Worm (Caenorhabditis elegans) whole organism, young adult: ENCODE results near the gene phf-15.

ENCODE experiments used
- B0019.2 ChIP-seq: fragments of 200-800 bp; sonication (Bioruptor generic); conservative IDR thresholded peaks from 2 replicates; pipeline ENCODE4 v1.3.6; 2022; ENCODE audit warnings: missing genetic modification reagents, missing genetic modification characterization, missing compliant biosample characterization
- B0336.3 ChIP-seq: fragments of 200-800 bp; sonication (Bioruptor generic); IDR thresholded peaks from 2 replicates; pipeline ENCODE4 v1.3.6; 2022; ENCODE audit warnings: missing genetic modification characterization, missing compliant biosample characterization
- F37B4.10 ChIP-seq: fragments of 200-800 bp; sonication (Bioruptor generic); IDR thresholded peaks from 2 replicates; pipeline ENCODE4 v1.3.6; 2022; ENCODE audit warnings: missing genetic modification characterization, missing compliant biosample characterization
- F57A8.1 ChIP-seq: fragments of 200-800 bp; sonication (Bioruptor generic); optimal IDR thresholded peaks from 2 replicates; lab custom pipeline; 2018; ENCODE audit warnings: mild to moderate bottlenecking, missing genetic modification characterization, moderate library complexity, missing compliant biosample characterization
- T07F8.4 ChIP-seq: sonication (generic microtip); optimal IDR thresholded peaks from 2 replicates; lab custom pipeline; 2016; ENCODE audit warnings: mild to moderate bottlenecking, missing genetic modification characterization, moderate library complexity, missing compliant biosample characterization
- Y53F4B.3 ChIP-seq: fragments of 200-800 bp; sonication (Bioruptor generic); IDR thresholded peaks from 2 replicates; pipeline ENCODE4 v1.3.6; 2022; ENCODE audit warnings: missing genetic modification reagents, missing genetic modification characterization, missing compliant biosample characterization
- Y56A3A.18 ChIP-seq: fragments of 200-800 bp; sonication (Bioruptor generic); IDR thresholded peaks from 2 replicates; pipeline ENCODE4 v1.3.6; 2022; ENCODE audit warnings: missing genetic modification reagents, missing genetic modification characterization, missing compliant biosample characterization
- Y95B8A.8 ChIP-seq: fragments of 200-800 bp; sonication (Bioruptor generic); IDR thresholded peaks from 2 replicates; pipeline ENCODE4 v1.3.6; 2022; ENCODE audit warnings: missing genetic modification reagents, missing genetic modification characterization, missing compliant biosample characterization
- ama-1 ChIP-seq, 3 experiments: fragments of 150-350 bp in 1 of 3; sonication (generic microtip) in 2 of 3; optimal IDR thresholded peaks; 2 replicates each; lab custom pipeline; 2014 to 2018; ENCODE audit warnings: missing biosample characterization in 2 of 3, missing genetic modification characterization in 2 of 3, missing genetic modification reagents in 2 of 3
- aptf-3 ChIP-seq: fragments of 200-800 bp; sonication (Bioruptor generic); IDR thresholded peaks from 2 replicates; pipeline ENCODE4 v1.3.6; 2022; ENCODE audit warnings: missing genetic modification characterization, missing compliant biosample characterization
- atf-7 ChIP-seq: sonication (generic microtip); optimal IDR thresholded peaks from 2 replicates; lab custom pipeline; 2017; ENCODE audit warnings: mild to moderate bottlenecking, missing genetic modification characterization, missing compliant biosample characterization
- cebp-1 ChIP-seq, 2 experiments: fragments of 200-800 bp in 1 of 2; sonication (Bioruptor generic) in 1 of 2; sonication (generic microtip) in 1 of 2; IDR thresholded peaks in 1 of 2; optimal IDR thresholded peaks in 1 of 2; 2 replicates each; pipeline versions ENCODE4 v1.3.6 to Lab custom; 2017 to 2022; ENCODE audit warnings: missing compliant biosample characterization in 2 of 2, missing genetic modification characterization in 2 of 2, mild to moderate bottlenecking in 1 of 2, missing genetic modification reagents in 1 of 2, moderate library complexity in 1 of 2
- cebp-2 ChIP-seq: fragments of 200-800 bp; sonication (Bioruptor generic); IDR thresholded peaks from 2 replicates; pipeline ENCODE4 v1.3.6; 2022; ENCODE audit warnings: missing genetic modification characterization, missing compliant biosample characterization
- ceh-100 ChIP-seq: fragments of 200-800 bp; sonication (Bioruptor generic); IDR thresholded peaks from 2 replicates; pipeline ENCODE4 v1.3.6; 2022; ENCODE audit warnings: missing genetic modification reagents, missing genetic modification characterization, missing compliant biosample characterization
- ceh-40 ChIP-seq: fragments of 200-800 bp; sonication (Bioruptor generic); IDR thresholded peaks from 2 replicates; pipeline ENCODE4 v1.3.6; 2022; ENCODE audit warnings: missing genetic modification characterization, missing compliant biosample characterization
- ceh-91 ChIP-seq: fragments of 200-800 bp; sonication (Bioruptor generic); IDR thresholded peaks from 2 replicates; pipeline ENCODE4 v1.3.6; 2022; ENCODE audit warnings: missing genetic modification reagents, missing genetic modification characterization, missing compliant biosample characterization
- dpl-1 ChIP-seq: fragments of 150-350 bp; optimal IDR thresholded peaks from 2 replicates; lab custom pipeline; 2014; ENCODE audit warnings: missing biosample characterization, missing genetic modification reagents, missing genetic modification characterization
- efl-1 ChIP-seq: fragments of 150-350 bp; optimal IDR thresholded peaks from 2 replicates; lab custom pipeline; 2014; ENCODE audit warnings: missing biosample characterization, missing genetic modification reagents, missing genetic modification characterization
- egl-18 ChIP-seq: fragments of 200-800 bp; sonication (Bioruptor generic); IDR thresholded peaks from 2 replicates; pipeline ENCODE4 v1.3.6; 2022; ENCODE audit warnings: missing genetic modification reagents, missing genetic modification characterization, missing compliant biosample characterization
- hlh-26 ChIP-seq: fragments of 200-800 bp; sonication (Bioruptor generic); conservative IDR thresholded peaks from 2 replicates; pipeline ENCODE4 v1.3.6; 2022; ENCODE audit warnings: missing genetic modification reagents, missing genetic modification characterization, missing compliant biosample characterization
- hsf-1 ChIP-seq: fragments of 200-800 bp; sonication (Bioruptor generic); IDR thresholded peaks from 2 replicates; pipeline ENCODE4 v1.3.6; 2022; ENCODE audit warnings: missing genetic modification reagents, missing genetic modification characterization, missing compliant biosample characterization
- let-607 ChIP-seq, 2 experiments: fragments of 200-800 bp in 1 of 2; sonication (Bioruptor generic) in 1 of 2; sonication (generic microtip) in 1 of 2; optimal IDR thresholded peaks; 2 replicates each; lab custom pipeline; 2016 to 2018; ENCODE audit warnings: mild to moderate bottlenecking in 2 of 2, missing compliant biosample characterization in 2 of 2, missing genetic modification characterization in 2 of 2, moderate library complexity in 2 of 2, missing genotype in 1 of 2
- lsl-1 ChIP-seq: fragments of 200-800 bp; sonication (Bioruptor generic); optimal IDR thresholded peaks from 2 replicates; lab custom pipeline; 2018; ENCODE audit warnings: mild to moderate bottlenecking, missing genetic modification characterization, moderate library complexity, missing compliant biosample characterization
- lsy-27 ChIP-seq: sonication (generic microtip); optimal IDR thresholded peaks from 2 replicates; lab custom pipeline; 2017; ENCODE audit warnings: missing genetic modification characterization, mild to moderate bottlenecking, missing compliant biosample characterization, antibody characterized with exemption, missing genotype, borderline replicate concordance; ENCODE audit not compliant: insufficient read depth
- madf-6 ChIP-seq: fragments of 200-800 bp; sonication (Bioruptor generic); IDR thresholded peaks from 2 replicates; pipeline ENCODE4 v1.3.6; 2022; ENCODE audit warnings: missing genetic modification reagents, missing genetic modification characterization, missing compliant biosample characterization
- mcd-1 ChIP-seq: fragments of 200-800 bp; sonication (Bioruptor generic); IDR thresholded peaks from 2 replicates; pipeline ENCODE4 v1.3.6; 2022; ENCODE audit warnings: missing genetic modification reagents, missing genetic modification characterization, missing compliant biosample characterization
- mes-4 ChIP-seq: sonication (generic microtip); optimal IDR thresholded peaks from 2 replicates; lab custom pipeline; 2016; ENCODE audit warnings: missing genotype, missing genetic modification characterization, missing compliant biosample characterization
- nfya-2 ChIP-seq: fragments of 200-800 bp; sonication (Bioruptor generic); IDR thresholded peaks from 2 replicates; pipeline ENCODE4 v1.3.6; 2022; ENCODE audit warnings: missing genetic modification reagents, missing genetic modification characterization, missing compliant biosample characterization
- nhr-179 ChIP-seq: sonication (generic microtip); optimal IDR thresholded peaks from 2 replicates; lab custom pipeline; 2016; ENCODE audit warnings: mild to moderate bottlenecking, missing genetic modification characterization, missing compliant biosample characterization
- nhr-27 ChIP-seq: fragments of 200-800 bp; sonication (Bioruptor generic); optimal IDR thresholded peaks from 2 replicates; lab custom pipeline; 2018; ENCODE audit warnings: mild to moderate bottlenecking, missing genetic modification characterization, moderate library complexity, missing compliant biosample characterization
- nhr-90 ChIP-seq: sonication (generic microtip); optimal IDR thresholded peaks from 2 replicates; lab custom pipeline; 2016; ENCODE audit warnings: missing genotype, mild to moderate bottlenecking, missing genetic modification characterization, missing compliant biosample characterization
- pha-4 ChIP-seq: fragments of 150-350 bp; sonication (generic microtip); optimal IDR thresholded peaks from 2 replicates; lab custom pipeline; 2014; ENCODE audit warnings: missing biosample characterization, missing genetic modification reagents, missing genetic modification characterization
- rcor-1 ChIP-seq: fragments of 200-800 bp; sonication (Bioruptor generic); IDR thresholded peaks from 2 replicates; pipeline ENCODE4 v1.3.6; 2022; ENCODE audit warnings: missing genetic modification reagents, missing genetic modification characterization, missing compliant biosample characterization
- rec-8 ChIP-seq, 2 experiments: sonication (generic microtip); optimal IDR thresholded peaks; 2 replicates each; lab custom pipeline; 2016; ENCODE audit warnings: mild to moderate bottlenecking in 2 of 2, missing genetic modification characterization in 2 of 2, missing genetic modification reagents in 2 of 2, missing genotype in 2 of 2, missing biosample characterization in 1 of 2, missing compliant biosample characterization in 1 of 2, moderate library complexity in 1 of 2
- repo-1 ChIP-seq: sonication (generic microtip); optimal IDR thresholded peaks from 2 replicates; lab custom pipeline; 2017; ENCODE audit warnings: mild to moderate bottlenecking, missing genetic modification characterization, missing compliant biosample characterization
- sdz-38 ChIP-seq: sonication (generic microtip); optimal IDR thresholded peaks from 2 replicates; lab custom pipeline; 2016; ENCODE audit warnings: missing genotype, missing genetic modification characterization, missing compliant biosample characterization
- sea-2 ChIP-seq: fragments of 200-800 bp; sonication (Bioruptor generic); IDR thresholded peaks from 2 replicates; pipeline ENCODE4 v1.3.6; 2022; ENCODE audit warnings: missing genetic modification characterization, missing compliant biosample characterization
- snpc-1.1 ChIP-seq: sonication (generic microtip); optimal IDR thresholded peaks from 2 replicates; lab custom pipeline; 2017; ENCODE audit warnings: missing genetic modification characterization, mild to moderate bottlenecking, missing compliant biosample characterization, antibody characterized with exemption, moderate library complexity, missing genotype, missing genetic modification reagents; ENCODE audit not compliant: insufficient read depth
- snpc-3.4 ChIP-seq: sonication (generic microtip); optimal IDR thresholded peaks from 2 replicates; lab custom pipeline; 2017; ENCODE audit warnings: missing genetic modification characterization, mild to moderate bottlenecking, missing compliant biosample characterization, antibody characterized with exemption, moderate library complexity, missing genotype, missing genetic modification reagents
- snpc-4 ChIP-seq, 5 experiments: fragments of 150-350 bp in 1 of 5; sonication (generic microtip) in 4 of 5; optimal IDR thresholded peaks; 2 replicates each; lab custom pipeline; 2014 to 2018; ENCODE audit warnings: missing genetic modification characterization in 5 of 5, missing biosample characterization in 3 of 5, antibody characterized with exemption in 2 of 5, mild to moderate bottlenecking in 2 of 5, missing compliant biosample characterization in 2 of 5, missing genotype in 2 of 5, moderate library complexity in 2 of 5, missing genetic modification reagents in 1 of 5
- sptf-2 ChIP-seq: fragments of 200-800 bp; sonication (Bioruptor generic); optimal IDR thresholded peaks from 2 replicates; lab custom pipeline; 2018; ENCODE audit warnings: mild to moderate bottlenecking, missing genetic modification characterization, missing compliant biosample characterization
- tbp1 ChIP-seq: fragments of 200-800 bp; sonication (Bioruptor generic); optimal IDR thresholded peaks from 2 replicates; lab custom pipeline; 2018; ENCODE audit warnings: mild to moderate bottlenecking, missing genetic modification characterization, missing compliant biosample characterization
- tbx-9 ChIP-seq: sonication (generic microtip); optimal IDR thresholded peaks from 2 replicates; lab custom pipeline; 2016; ENCODE audit warnings: borderline replicate concordance, missing genetic modification characterization, inconsistent platforms, missing compliant biosample characterization
- tlf-1 ChIP-seq: fragments of 200-800 bp; sonication (Bioruptor generic); optimal IDR thresholded peaks from 2 replicates; lab custom pipeline; 2018; ENCODE audit warnings: mild to moderate bottlenecking, missing genetic modification characterization, missing compliant biosample characterization
- ztf-26 ChIP-seq: sonication (generic microtip); optimal IDR thresholded peaks from 2 replicates; lab custom pipeline; 2017; ENCODE audit warnings: missing genetic modification characterization, missing compliant biosample characterization
- ztf-3 ChIP-seq: fragments of 200-800 bp; sonication (Bioruptor generic); optimal IDR thresholded peaks from 2 replicates; lab custom pipeline; 2018; ENCODE audit warnings: mild to moderate bottlenecking, missing genetic modification characterization, missing compliant biosample characterization
- ztf-6 ChIP-seq: fragments of 200-800 bp; sonication (Bioruptor generic); IDR thresholded peaks from 2 replicates; pipeline ENCODE4 v1.3.6; 2022; ENCODE audit warnings: missing genetic modification reagents, missing genetic modification characterization, missing compliant biosample characterization

Gene phf-15

ce11 chrIII:3323906-3324305 is 1.3 kb downstream of the phf-15 start:
- TF ChIP-seq hlh-26 = no peak
- TF ChIP-seq mes-4 (tag; lab: Kevin White, UChicago) = no peak
- no peak for TF ChIP-seq dpl-1 (GFP tag; lab: Kevin White, UChicago)
- no peak for TF ChIP-seq ztf-6
- peak; percentile 46 for TF ChIP-seq snpc-3.4 (tag; lab: Kevin White, UChicago)
- TF ChIP-seq egl-18 (GFP tag; lab: Robert Waterston, UW) = no peak
- TF ChIP-seq ztf-26 (tag; lab: Kevin White, UChicago) = peak; percentile 6
- peak; percentile 45 for TF ChIP-seq lsl-1 (GFP tag; lab: Kevin White, UChicago)
- no peak for TF ChIP-seq T07F8.4 (tag; lab: Kevin White, UChicago)
- TF ChIP-seq efl-1 = no peak
- no peak for TF ChIP-seq lsy-27
- TF ChIP-seq Y56A3A.18 (GFP tag; lab: Robert Waterston, UW) = no peak
- no peak for TF ChIP-seq nhr-179 (tag; lab: Kevin White, UChicago)
- no peak for TF ChIP-seq F37B4.10 (GFP tag; lab: Robert Waterston, UW)
- TF ChIP-seq Y95B8A.8 (GFP tag; lab: Robert Waterston, UW) = no peak
- TF ChIP-seq let-607 (tag; optimal IDR thresholded peaks at IDR 0.05; lab: Kevin White, UChicago) = no peak
- no peak for TF ChIP-seq ama-1 (optimal IDR thresholded peaks at IDR 0.05; lab: Kevin White, UChicago)
- peak; percentile 0 to 25 for TF ChIP-seq ama-1 (GFP tag; optimal IDR thresholded peaks at IDR 0.05; lab: Kevin White, UChicago)
- no peak; the same call in 1 of the 2 replicates for TF ChIP-seq ceh-100 (GFP tag; lab: Robert Waterston, UW)
- no peak for TF ChIP-seq B0019.2
- TF ChIP-seq mcd-1 = peak; percentile 74
- peak; percentile 27 for TF ChIP-seq tlf-1 (GFP tag; lab: Kevin White, UChicago)
- TF ChIP-seq tbp1 (GFP tag; lab: Kevin White, UChicago) = peak; percentile 40
- TF ChIP-seq ztf-3 (GFP tag; lab: Kevin White, UChicago) = no peak
- no peak for TF ChIP-seq nhr-90 (tag; lab: Kevin White, UChicago)
- no peak for TF ChIP-seq cebp-2 (GFP tag; lab: Robert Waterston, UW)
- TF ChIP-seq rec-8 (tag; optimal IDR thresholded peaks at IDR 0.05; lab: Kevin White, UChicago) = no peak
- peak; percentile 39; the same call in 1 of the 2 replicates for TF ChIP-seq B0336.3
- TF ChIP-seq tbx-9 (tag; lab: Kevin White, UChicago) = no peak
- TF ChIP-seq rcor-1 (GFP tag; lab: Robert Waterston, UW) = 0 out of 2 replicates have a peak, but pooled peaks have one; percentile 23
- peak; percentile 55 for TF ChIP-seq madf-6
- TF ChIP-seq nhr-27 = no peak
- TF ChIP-seq atf-7 (tag; lab: Kevin White, UChicago) = peak; percentile 50
- TF ChIP-seq sptf-2 (GFP tag; lab: Kevin White, UChicago) = no peak
- TF ChIP-seq snpc-4 (GFP tag; optimal IDR thresholded peaks at IDR 0.05; lab: Kevin White, UChicago) = no peak
- no peak for TF ChIP-seq snpc-4 (tag; optimal IDR thresholded peaks at IDR 0.05; lab: Kevin White, UChicago)
- TF ChIP-seq ceh-91 (GFP tag; lab: Robert Waterston, UW) = no peak
- TF ChIP-seq hsf-1 (GFP tag; lab: Robert Waterston, UW) = no peak
- no peak for TF ChIP-seq Y53F4B.3
- peak; percentile 38 for TF ChIP-seq repo-1
- TF ChIP-seq sdz-38 (tag; lab: Kevin White, UChicago) = no peak
- no peak for TF ChIP-seq F57A8.1 (GFP tag; lab: Kevin White, UChicago)
- no peak for TF ChIP-seq sea-2
- TF ChIP-seq ceh-40 = no peak
- TF ChIP-seq nfya-2 = no peak
- TF ChIP-seq snpc-1.1 (tag; lab: Kevin White, UChicago) = no peak
- TF ChIP-seq cebp-1 (GFP tag; IDR thresholded peaks at IDR 0.05; lab: Robert Waterston, UW) = no peak
- TF ChIP-seq cebp-1 (tag; optimal IDR thresholded peaks at IDR 0.05; lab: Kevin White, UChicago) = peak; percentile 70
- no peak for TF ChIP-seq pha-4 (tag; lab: Kevin White, UChicago)
- no peak for TF ChIP-seq aptf-3 (GFP tag; lab: Robert Waterston, UW)
